Fruit fly (Drosophila melanogaster) whole organism, embryonic: Measurements from ENCODE around the gene Tmep.

Experiments used
- Asciz ChIP-seq: fragments of 200-800 bp; sonication (Bioruptor generic); optimal IDR thresholded peaks from 2 replicates; lab custom pipeline; 2017; ENCODE audit warnings: missing biosample characterization, mild to moderate bottlenecking, missing genetic modification characterization, missing genetic modification reagents
- Awh ChIP-seq: fragments of 200-800 bp; sonication (Bioruptor generic); IDR thresholded peaks from 2 replicates; pipeline ENCODE4, ENCODE4 v1.3.6; 2022; ENCODE audit warnings: missing biosample characterization, missing genetic modification characterization
- Bgb ChIP-seq: fragments of 200-800 bp; sonication (Bioruptor generic); IDR thresholded peaks from 2 replicates; pipeline ENCODE4 v1.3.6; 2022; ENCODE audit warnings: missing biosample characterization, missing genetic modification characterization; ENCODE audit not compliant: partially characterized antibody
- Bteb2 ChIP-seq: fragments of 200-800 bp; sonication (Bioruptor generic); optimal IDR thresholded peaks from 2 replicates; lab custom pipeline; 2016; ENCODE audit warnings: missing biosample characterization, missing genetic modification characterization
- CG10209 ChIP-seq: fragments of 200-800 bp; sonication (Bioruptor generic); optimal IDR thresholded peaks from 3 replicates; lab custom pipeline; 2017; ENCODE audit warnings: missing biosample characterization, mild to moderate bottlenecking, missing genetic modification characterization, missing genetic modification reagents
- CG1024 ChIP-seq: fragments of 200-800 bp; sonication (Bioruptor generic); IDR thresholded peaks from 2 replicates; pipeline ENCODE4 v1.3.6; 2022; ENCODE audit warnings: missing biosample characterization, missing genetic modification characterization
- CG10274 ChIP-seq: fragments of 200-800 bp; sonication (Bioruptor generic); optimal IDR thresholded peaks from 3 replicates; lab custom pipeline; 2017; ENCODE audit warnings: missing biosample characterization, mild to moderate bottlenecking, missing genetic modification characterization
- CG10321 ChIP-seq: fragments of 200-800 bp; sonication (Bioruptor generic); IDR thresholded peaks from 2 replicates; pipeline ENCODE4 v1.3.6; 2022; ENCODE audit warnings: missing biosample characterization, missing genetic modification characterization
- CG11560 ChIP-seq: fragments of 200-800 bp; sonication (Bioruptor generic); IDR thresholded peaks from 3 replicates; pipeline ENCODE4 v1.3.6; 2022; ENCODE audit warnings: missing biosample characterization, missing genetic modification characterization
- CG1233 ChIP-seq: fragments of 200-800 bp; sonication (Bioruptor generic); optimal IDR thresholded peaks from 4 replicates; lab custom pipeline; 2018; ENCODE audit warnings: missing biosample characterization, mild to moderate bottlenecking, missing genetic modification characterization
- CG12942 ChIP-seq: fragments of 200-800 bp; sonication (Bioruptor generic); optimal IDR thresholded peaks from 3 replicates; lab custom pipeline; 2016; ENCODE audit warnings: missing biosample characterization, missing genetic modification characterization
- CG14014 ChIP-seq: fragments of 200-800 bp; sonication (Bioruptor generic); IDR thresholded peaks from 2 replicates; pipeline ENCODE4 v1.3.6; 2022; ENCODE audit warnings: missing biosample characterization, missing genetic modification characterization
- CG14710 ChIP-seq: fragments of 200-800 bp; sonication (Bioruptor generic); optimal IDR thresholded peaks from 3 replicates; lab custom pipeline; 2019; ENCODE audit warnings: missing biosample characterization, mild to moderate bottlenecking, missing genetic modification characterization, moderate library complexity
- CG17802 ChIP-seq: fragments of 200-800 bp; sonication (Bioruptor generic); optimal IDR thresholded peaks from 2 replicates; lab custom pipeline; 2018; ENCODE audit warnings: missing biosample characterization, mild to moderate bottlenecking, missing genetic modification characterization, moderate library complexity
- CG2129 ChIP-seq: fragments of 200-800 bp; sonication (Bioruptor generic); IDR thresholded peaks from 2 replicates; pipeline ENCODE4 v1.3.6; 2022; ENCODE audit warnings: missing biosample characterization, missing genetic modification characterization; ENCODE audit not compliant: partially characterized antibody
- CG34422 ChIP-seq: fragments of 200-800 bp; sonication (Bioruptor generic); IDR thresholded peaks from 3 replicates; pipeline ENCODE4 v1.3.6; 2022; ENCODE audit warnings: missing biosample characterization, missing genetic modification characterization
- CG4730 ChIP-seq: fragments of 200-800 bp; sonication (Bioruptor generic); IDR thresholded peaks from 2 replicates; pipeline ENCODE4 v1.3.6; 2022; ENCODE audit warnings: missing biosample characterization, missing genetic modification characterization
- CG7357 ChIP-seq: fragments of 200-800 bp; sonication (Bioruptor generic); IDR thresholded peaks from 3 replicates; pipeline ENCODE4 v1.3.6; 2022; ENCODE audit warnings: missing biosample characterization, missing genetic modification characterization
- CG7963 ChIP-seq: fragments of 200-800 bp; sonication (Bioruptor generic); IDR thresholded peaks from 3 replicates; pipeline ENCODE4 v1.3.6; 2022; ENCODE audit warnings: missing biosample characterization, missing genetic modification characterization; ENCODE audit not compliant: partially characterized antibody
- CG8089 ChIP-seq: fragments of 200-800 bp; sonication (Bioruptor generic); optimal IDR thresholded peaks from 3 replicates; lab custom pipeline; 2016; ENCODE audit warnings: missing biosample characterization, missing genetic modification characterization
- Doc3 ChIP-seq: fragments of 200-800 bp; sonication (Bioruptor generic); IDR thresholded peaks from 3 replicates; pipeline ENCODE4 v1.3.6; 2022; ENCODE audit warnings: missing biosample characterization, missing genetic modification characterization; ENCODE audit not compliant: partially characterized antibody
- HLH3B ChIP-seq: fragments of 200-800 bp; sonication (Bioruptor generic); IDR thresholded peaks from 2 replicates; pipeline ENCODE4 v1.3.6; 2022; ENCODE audit warnings: missing biosample characterization, missing genetic modification characterization
- Max ChIP-seq: fragments of 200-800 bp; sonication (Bioruptor generic); optimal IDR thresholded peaks from 2 replicates; lab custom pipeline; 2016; ENCODE audit warnings: missing biosample characterization, mild to moderate bottlenecking, missing genetic modification characterization
- Pdp1 ChIP-seq, 2 experiments: fragments of 200-800 bp; sonication (Bioruptor generic); optimal IDR thresholded peaks; 3 replicates each; lab custom pipeline; 2016; ENCODE audit warnings: missing biosample characterization in 2 of 2, missing genetic modification characterization in 2 of 2, mild to moderate bottlenecking in 1 of 2, moderate library complexity in 1 of 2
- Poxn ChIP-seq: fragments of 200-800 bp; sonication (Bioruptor generic); IDR thresholded peaks from 2 replicates; pipeline ENCODE4 v1.3.6; 2022; ENCODE audit warnings: missing biosample characterization, missing genetic modification characterization
- ash1 ChIP-seq: fragments of 200-800 bp; sonication (Bioruptor generic); optimal IDR thresholded peaks from 2 replicates; lab custom pipeline; 2018; ENCODE audit warnings: missing biosample characterization, mild to moderate bottlenecking, missing genetic modification characterization
- cato ChIP-seq: fragments of 200-800 bp; sonication (Bioruptor generic); optimal IDR thresholded peaks from 2 replicates; lab custom pipeline; 2016; ENCODE audit warnings: missing biosample characterization, missing genetic modification characterization, borderline replicate concordance
- exex ChIP-seq: fragments of 200-800 bp; sonication (Bioruptor generic); optimal IDR thresholded peaks from 4 replicates; lab custom pipeline; 2018; ENCODE audit warnings: missing biosample characterization, mild to moderate bottlenecking, missing genetic modification characterization, moderate library complexity
- gcm ChIP-seq: fragments of 200-800 bp; sonication (Bioruptor generic); optimal IDR thresholded peaks from 2 replicates; lab custom pipeline; 2019; ENCODE audit warnings: missing biosample characterization, mild to moderate bottlenecking, missing genetic modification characterization, moderate library complexity
- gem ChIP-seq: fragments of 200-800 bp; sonication (Bioruptor generic); optimal IDR thresholded peaks from 2 replicates; lab custom pipeline; 2019; ENCODE audit warnings: missing biosample characterization, mild to moderate bottlenecking, missing genetic modification characterization, moderate library complexity
- hbn ChIP-seq: fragments of 200-800 bp; sonication (Bioruptor generic); IDR thresholded peaks from 2 replicates; pipeline ENCODE4 v1.3.6; 2022; ENCODE audit warnings: missing biosample characterization, missing genetic modification characterization; ENCODE audit not compliant: partially characterized antibody
- jigr1 ChIP-seq: fragments of 200-800 bp; sonication (Bioruptor generic); IDR thresholded peaks from 3 replicates; pipeline ENCODE4 v1.3.6; 2022; ENCODE audit warnings: missing biosample characterization, missing genetic modification characterization
- kni ChIP-seq: fragments of 200-800 bp; sonication (Bioruptor generic); optimal IDR thresholded peaks from 3 replicates; lab custom pipeline; 2017; ENCODE audit warnings: mild to moderate bottlenecking, missing biosample characterization, missing genetic modification reagents, missing genetic modification characterization
- nerfin-2 ChIP-seq: fragments of 200-800 bp; sonication (Bioruptor generic); IDR thresholded peaks from 2 replicates; pipeline ENCODE4 v1.3.6; 2022; ENCODE audit warnings: missing biosample characterization, missing genetic modification characterization; ENCODE audit not compliant: partially characterized antibody
- onecut ChIP-seq: fragments of 200-800 bp; sonication (Bioruptor generic); IDR thresholded peaks from 2 replicates; pipeline ENCODE4 v1.3.6; 2022; ENCODE audit warnings: missing biosample characterization, missing genetic modification characterization
- pan ChIP-seq, 4 experiments: fragments of >200 bp in 3 of 4; fragments of 200-800 bp in 1 of 4; sonication (Bioruptor generic) in 1 of 4; optimal IDR thresholded peaks in 3 of 4; IDR thresholded peaks in 1 of 4; 2 replicates each; pipeline versions ENCODE4 v1.3.6 to Lab custom; 2017 to 2022; ENCODE audit warnings: missing biosample characterization in 2 of 4, missing genetic modification characterization in 2 of 4, mixed read lengths in 1 of 4
- pho ChIP-seq: fragments of 200-800 bp; sonication (Bioruptor generic); optimal IDR thresholded peaks from 2 replicates; lab custom pipeline; 2016; ENCODE audit warnings: missing biosample characterization, missing genetic modification characterization
- schlank ChIP-seq: fragments of 200-800 bp; sonication (Bioruptor generic); optimal IDR thresholded peaks from 2 replicates; lab custom pipeline; 2018; ENCODE audit warnings: missing biosample characterization, mild to moderate bottlenecking, missing genetic modification characterization
- sens-2 ChIP-seq: fragments of 200-800 bp; sonication (Bioruptor generic); IDR thresholded peaks from 2 replicates; pipeline ENCODE4 v1.3.6; 2022; ENCODE audit warnings: missing biosample characterization, missing genetic modification characterization
- slbo ChIP-seq: fragments of 200-800 bp; sonication (Bioruptor generic); IDR thresholded peaks from 2 replicates; pipeline ENCODE4 v1.3.6; 2022; ENCODE audit warnings: missing biosample characterization, missing genetic modification characterization
- slp2 ChIP-seq: fragments of 200-800 bp; sonication (Bioruptor generic); optimal IDR thresholded peaks from 2 replicates; lab custom pipeline; 2016; ENCODE audit warnings: missing biosample characterization, missing genetic modification characterization
- sqz ChIP-seq: fragments of 200-800 bp; sonication (Bioruptor generic); optimal IDR thresholded peaks from 3 replicates; lab custom pipeline; 2018; ENCODE audit warnings: missing biosample characterization, mild to moderate bottlenecking, missing genetic modification characterization
- sr ChIP-seq: fragments of 200-800 bp; sonication (Bioruptor generic); IDR thresholded peaks from 3 replicates; pipeline ENCODE4 v1.3.6; 2022; ENCODE audit warnings: missing biosample characterization, missing genetic modification characterization
- ssp ChIP-seq: fragments of 200-800 bp; sonication (Bioruptor generic); IDR thresholded peaks from 2 replicates; pipeline ENCODE4 v1.3.6; 2022; ENCODE audit warnings: missing biosample characterization, missing genetic modification characterization
- wek ChIP-seq: fragments of 200-800 bp; sonication (Bioruptor generic); optimal IDR thresholded peaks from 3 replicates; lab custom pipeline; 2018; ENCODE audit warnings: missing biosample characterization, mild to moderate bottlenecking, missing genetic modification characterization, moderate library complexity
- zen2 ChIP-seq: fragments of 200-800 bp; sonication (Bioruptor generic); IDR thresholded peaks from 3 replicates; pipeline ENCODE4 v1.3.6; 2022; ENCODE audit warnings: missing biosample characterization, missing genetic modification characterization; ENCODE audit not compliant: partially characterized antibody
- zfh2 ChIP-seq: fragments of 200-800 bp; sonication (Bioruptor generic); optimal IDR thresholded peaks from 2 replicates; lab custom pipeline; 2016; ENCODE audit warnings: missing biosample characterization, missing genetic modification characterization

Gene Tmep

dm6 chr3L:1587140-1587849 lies 18.3 kb downstream of the Tmep start (continued):
- peak; percentile 72 for TF ChIP-seq CG7357 (GFP tag; lab: Robert Waterston, UW)
- TF ChIP-seq CG10209 (GFP tag; lab: Kevin White, UChicago): peak; percentile 70
- TF ChIP-seq CG11560 (tag; lab: Robert Waterston, UW): peak; percentile 76
- TF ChIP-seq pan (optimal IDR thresholded peaks at IDR 0.05; lab: Kevin White, UChicago): no peak
- TF ChIP-seq pan (GFP tag; optimal IDR thresholded peaks at IDR 0.05 in 1 of 2, IDR thresholded peaks at IDR 0.05 in 1 of 2): peak in 1 of 2 experiments; percentile 89
- peak; percentile 65; the same call in 2 of the 3 replicates for TF ChIP-seq jigr1 (GFP tag; lab: Robert Waterston, UW)
- TF ChIP-seq CG8089: peak; percentile 38
- no peak for TF ChIP-seq CG7963
- TF ChIP-seq Max (GFP tag; lab: Kevin White, UChicago): peak; percentile 73
- TF ChIP-seq CG14710 (tag; lab: Kevin White, UChicago): peak; percentile 46
- TF ChIP-seq pho (GFP tag; lab: Kevin White, UChicago): peak; percentile 75
- peak; percentile 74 for TF ChIP-seq schlank (tag; lab: Kevin White, UChicago)
- TF ChIP-seq CG10274 (GFP tag; lab: Kevin White, UChicago): peak; percentile 74
- peak; percentile 50; the same call in 1 of the 2 replicates for TF ChIP-seq sens-2 (GFP tag; lab: Robert Waterston, UW)
- peak; percentile 58 for TF ChIP-seq wek (GFP tag; lab: Kevin White, UChicago)
- TF ChIP-seq Doc3 (GFP tag; lab: Robert Waterston, UW): 0 out of 3 replicates have a peak, but pooled peaks have one; percentile 26
- TF ChIP-seq Awh: peak; percentile 84
- no peak for TF ChIP-seq CG2129 (GFP tag; lab: Robert Waterston, UW)
- peak; percentile 78 for TF ChIP-seq ssp
- peak; percentile 95 for TF ChIP-seq slbo (GFP tag; lab: Robert Waterston, UW)
- TF ChIP-seq Asciz (GFP tag; lab: Kevin White, UChicago): peak; percentile 44
- peak; percentile 73 for TF ChIP-seq CG1024 (GFP tag; lab: Robert Waterston, UW)
- peak; percentile 88 for TF ChIP-seq HLH3B (GFP tag; lab: Robert Waterston, UW)
- TF ChIP-seq CG34422: peak; percentile 91
- TF ChIP-seq CG14014 (GFP tag; lab: Robert Waterston, UW): peak; percentile 94
- peak; percentile 56; the same call in 2 of the 3 replicates for TF ChIP-seq sr
- TF ChIP-seq Pdp1 (GFP tag; optimal IDR thresholded peaks at IDR 0.05; lab: Kevin White, UChicago): peak; percentile 83 to 88
- peak; percentile 56 for TF ChIP-seq CG17802 (tag; lab: Kevin White, UChicago)
- peak; percentile 64 for TF ChIP-seq CG10321 (GFP tag; lab: Robert Waterston, UW)
- peak; percentile 38 for TF ChIP-seq sqz
- no peak for TF ChIP-seq nerfin-2
- 0 out of 2 replicates have a peak, but pooled peaks have one; percentile 35 for TF ChIP-seq Poxn (GFP tag; lab: Robert Waterston, UW)
- peak; percentile 83 for TF ChIP-seq CG4730 (GFP tag; lab: Robert Waterston, UW)
- peak; percentile 74 for TF ChIP-seq CG1233
- no peak for TF ChIP-seq zen2
- TF ChIP-seq Bteb2 (GFP tag; lab: Kevin White, UChicago): peak; percentile 64
- peak; percentile 85 for TF ChIP-seq onecut
- peak; percentile 11 for TF ChIP-seq exex (tag; lab: Kevin White, UChicago)
- no peak for TF ChIP-seq hbn (GFP tag; lab: Robert Waterston, UW)
- TF ChIP-seq cato (GFP tag; lab: Kevin White, UChicago): peak; percentile 12
- TF ChIP-seq ash1: peak; percentile 31
- TF ChIP-seq gem (tag; lab: Kevin White, UChicago): peak; percentile 82
- TF ChIP-seq gcm: no peak
- peak; percentile 60 for TF ChIP-seq slp2 (GFP tag; lab: Kevin White, UChicago)
- peak; percentile 64 for TF ChIP-seq CG12942
- TF ChIP-seq zfh2: peak; percentile 62
- TF ChIP-seq kni (GFP tag; lab: Kevin White, UChicago): no peak
- no peak for TF ChIP-seq Bgb
